Worm (Caenorhabditis elegans): Measurements from ENCODE around the gene PDB1.1.

DNA sequence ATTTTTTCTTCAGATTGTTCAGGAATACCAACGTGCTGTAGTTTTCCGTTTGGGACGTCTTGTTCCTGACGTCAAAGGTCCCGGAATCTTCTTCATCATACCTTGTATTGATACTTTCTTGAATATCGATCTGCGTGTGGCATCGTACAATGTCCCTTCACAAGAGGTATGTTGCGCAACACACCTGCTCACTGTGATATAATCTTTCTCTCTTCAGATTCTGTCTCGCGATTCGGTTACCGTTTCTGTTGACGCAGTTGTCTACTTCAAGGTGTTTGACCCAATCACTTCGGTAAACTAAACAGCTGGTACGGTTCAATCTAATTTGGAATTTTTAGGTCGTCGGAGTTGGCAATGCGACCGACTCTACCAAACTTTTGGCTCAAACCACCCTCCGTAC lies 4.5 kb upstream of the PDB1.1 start:
- TF ChIP-seq madf-3 (GFP tag; IDR thresholded peaks at IDR 0.05): no peak
- TF ChIP-seq ztf-25 (GFP tag; IDR thresholded peaks at IDR 0.05): no peak
- no peak for TF ChIP-seq snpc-1.3 (tag; optimal IDR thresholded peaks at IDR 0.05; ENCODE audit: insufficient read depth)

Data from whole organism, young adult.